Fruit fly (Drosophila melanogaster) whole organism, embryonic: ENCODE data around the gene CG32847.

Experiments used
- Blimp-1 ChIP-seq: fragments of 200-800 bp; sonication (Bioruptor generic); optimal IDR thresholded peaks from 3 replicates; lab custom pipeline; 2018; ENCODE audit warnings: missing biosample characterization, missing genetic modification characterization, mild to moderate bottlenecking, moderate library complexity, missing genetic modification reagents
- CG10654 ChIP-seq: fragments of 200-800 bp; sonication (Bioruptor generic); optimal IDR thresholded peaks from 2 replicates; lab custom pipeline; 2016; ENCODE audit warnings: missing biosample characterization, missing genetic modification characterization
- CG12104 ChIP-seq: fragments of 200-800 bp; sonication (Bioruptor generic); optimal IDR thresholded peaks from 3 replicates; lab custom pipeline; 2016; ENCODE audit warnings: missing biosample characterization, missing genetic modification characterization
- CG12769 ChIP-seq: fragments of 200-800 bp; sonication (Bioruptor generic); optimal IDR thresholded peaks from 2 replicates; lab custom pipeline; 2019; ENCODE audit warnings: missing biosample characterization, mild to moderate bottlenecking, missing genetic modification characterization, moderate library complexity
- CG12942 ChIP-seq: fragments of 200-800 bp; sonication (Bioruptor generic); optimal IDR thresholded peaks from 3 replicates; lab custom pipeline; 2016; ENCODE audit warnings: missing biosample characterization, missing genetic modification characterization
- CG14667 ChIP-seq: fragments of 200-800 bp; sonication (Bioruptor generic); IDR thresholded peaks from 2 replicates; pipeline ENCODE4 v1.3.6; 2022; ENCODE audit warnings: missing biosample characterization, missing genetic modification characterization
- CG14710 ChIP-seq: fragments of 200-800 bp; sonication (Bioruptor generic); optimal IDR thresholded peaks from 3 replicates; lab custom pipeline; 2019; ENCODE audit warnings: missing biosample characterization, mild to moderate bottlenecking, missing genetic modification characterization, moderate library complexity
- CG15269 ChIP-seq: fragments of 200-800 bp; sonication (Bioruptor generic); optimal IDR thresholded peaks from 2 replicates; lab custom pipeline; 2018; ENCODE audit warnings: missing biosample characterization, mild to moderate bottlenecking, missing genetic modification characterization, moderate library complexity
- CG1602 ChIP-seq: fragments of 200-800 bp; sonication (Bioruptor generic); optimal IDR thresholded peaks from 3 replicates; lab custom pipeline; 2016; ENCODE audit warnings: missing biosample characterization, missing genetic modification characterization
- CG18764 ChIP-seq: fragments of 200-800 bp; sonication (Bioruptor generic); optimal IDR thresholded peaks from 3 replicates; lab custom pipeline; 2016; ENCODE audit warnings: missing biosample characterization, missing genetic modification characterization
- CG2202 ChIP-seq: fragments of 200-800 bp; sonication (Bioruptor generic); optimal IDR thresholded peaks from 2 replicates; lab custom pipeline; 2018; ENCODE audit warnings: missing biosample characterization, mild to moderate bottlenecking, missing genetic modification characterization
- CG43689 ChIP-seq: fragments of 200-800 bp; sonication (Bioruptor generic); IDR thresholded peaks from 2 replicates; pipeline ENCODE4 v1.3.6; 2022; ENCODE audit warnings: missing biosample characterization, missing genetic modification characterization
- CG4707 ChIP-seq: fragments of 200-800 bp; sonication (Bioruptor generic); optimal IDR thresholded peaks from 2 replicates; lab custom pipeline; 2018; ENCODE audit warnings: missing biosample characterization, mild to moderate bottlenecking, missing genetic modification characterization, moderate library complexity
- CG6813 ChIP-seq: fragments of 200-800 bp; sonication (Bioruptor generic); optimal IDR thresholded peaks from 2 replicates; lab custom pipeline; 2017; ENCODE audit warnings: missing biosample characterization, missing genetic modification characterization, mild to moderate bottlenecking, moderate library complexity, missing genetic modification reagents
- CG8359 ChIP-seq: fragments of 200-800 bp; sonication (Bioruptor generic); optimal IDR thresholded peaks from 2 replicates; lab custom pipeline; 2017; ENCODE audit warnings: missing biosample characterization, mild to moderate bottlenecking, missing genetic modification characterization, borderline replicate concordance
- CG9876 ChIP-seq: fragments of 200-800 bp; sonication (Bioruptor generic); optimal IDR thresholded peaks from 2 replicates; lab custom pipeline; 2016; ENCODE audit warnings: missing biosample characterization, missing genetic modification characterization
- CoRest ChIP-seq: fragments of 200-800 bp; sonication (Bioruptor generic); optimal IDR thresholded peaks from 3 replicates; lab custom pipeline; 2018; ENCODE audit warnings: missing biosample characterization, mild to moderate bottlenecking, missing genetic modification characterization, moderate library complexity
- Doc2 ChIP-seq: fragments of 200-800 bp; sonication (Bioruptor generic); IDR thresholded peaks from 2 replicates; pipeline ENCODE4 v1.3.6; 2022; ENCODE audit warnings: missing biosample characterization, missing genetic modification characterization
- GATAe ChIP-seq: fragments of 200-800 bp; sonication (Bioruptor generic); conservative IDR thresholded peaks from 2 replicates; pipeline ENCODE4 v1.3.6; 2022; ENCODE audit warnings: missing biosample characterization, missing genetic modification characterization
- Hand ChIP-seq: fragments of 200-800 bp; sonication (Bioruptor generic); optimal IDR thresholded peaks from 2 replicates; lab custom pipeline; 2017; ENCODE audit warnings: mild to moderate bottlenecking, missing biosample characterization, missing genetic modification reagents, missing genetic modification characterization
- HmgZ ChIP-seq: fragments of 200-800 bp; sonication (Bioruptor generic); optimal IDR thresholded peaks from 2 replicates; lab custom pipeline; 2018; ENCODE audit warnings: missing biosample characterization, mild to moderate bottlenecking, missing genetic modification characterization
- MBD-R2 ChIP-seq: fragments of 200-800 bp; sonication (Bioruptor generic); IDR thresholded peaks from 2 replicates; pipeline ENCODE4 v1.3.6; 2022; ENCODE audit warnings: missing biosample characterization, missing genetic modification characterization
- Oaz ChIP-seq: fragments of 200-800 bp; sonication (Bioruptor generic); IDR thresholded peaks from 2 replicates; pipeline ENCODE4 v1.3.6; 2022; ENCODE audit warnings: missing biosample characterization, missing genetic modification characterization
- Oli ChIP-seq: fragments of 200-800 bp; sonication (Bioruptor generic); optimal IDR thresholded peaks from 2 replicates; lab custom pipeline; 2018; ENCODE audit warnings: missing biosample characterization, mild to moderate bottlenecking, missing genetic modification characterization, moderate library complexity
- Ptx1 ChIP-seq: fragments of 200-800 bp; sonication (Bioruptor generic); IDR thresholded peaks from 2 replicates; pipeline ENCODE4 v1.3.6; 2022; ENCODE audit warnings: missing biosample characterization, missing genetic modification characterization
- Rfx ChIP-seq: fragments of 200-800 bp; sonication (Bioruptor generic); IDR thresholded peaks from 2 replicates; pipeline ENCODE4 v1.3.6; 2022; ENCODE audit warnings: missing biosample characterization, missing genetic modification characterization
- Rx ChIP-seq: fragments of 200-800 bp; sonication (Bioruptor generic); IDR thresholded peaks from 2 replicates; pipeline ENCODE4 v1.3.6; 2022; ENCODE audit warnings: missing biosample characterization, missing genetic modification characterization
- Xbp1 ChIP-seq: fragments of 200-800 bp; sonication (Bioruptor generic); optimal IDR thresholded peaks from 3 replicates; lab custom pipeline; 2016; ENCODE audit warnings: missing biosample characterization, mild to moderate bottlenecking, missing genetic modification characterization
- ab ChIP-seq: fragments of 200-800 bp; sonication (Bioruptor generic); optimal IDR thresholded peaks from 2 replicates; lab custom pipeline; 2016; ENCODE audit warnings: missing biosample characterization, missing genetic modification characterization
- ap ChIP-seq: fragments of 200-800 bp; sonication (Bioruptor generic); IDR thresholded peaks from 2 replicates; pipeline ENCODE4 v1.3.6; 2022; ENCODE audit warnings: missing biosample characterization, missing genetic modification characterization
- ato ChIP-seq: fragments of 200-800 bp; sonication (Bioruptor generic); IDR thresholded peaks from 2 replicates; pipeline ENCODE4 v1.3.6; 2022; ENCODE audit warnings: missing biosample characterization, missing genetic modification characterization; ENCODE audit not compliant: partially characterized antibody
- bcd ChIP-seq: fragments of 200-800 bp; sonication (Bioruptor generic); optimal IDR thresholded peaks from 2 replicates; lab custom pipeline; 2017; ENCODE audit warnings: missing biosample characterization, mild to moderate bottlenecking, missing genetic modification characterization
- cad ChIP-seq: fragments of >200 bp; optimal IDR thresholded peaks from 2 replicates; lab custom pipeline; 2017; ENCODE audit warnings: missing biosample characterization, missing genetic modification characterization
- chif ChIP-seq, 2 experiments: fragments of 200-800 bp; sonication (Bioruptor generic); optimal IDR thresholded peaks; 3 replicates each; lab custom pipeline; 2016; ENCODE audit warnings: missing biosample characterization in 2 of 2, missing genetic modification characterization in 2 of 2
- chm ChIP-seq: fragments of 200-800 bp; sonication (Bioruptor generic); IDR thresholded peaks from 2 replicates; pipeline ENCODE4 v1.3.6; 2022; ENCODE audit warnings: missing biosample characterization, missing genetic modification characterization
- ems ChIP-seq: fragments of 200-800 bp; sonication (Bioruptor generic); optimal IDR thresholded peaks from 3 replicates; lab custom pipeline; 2016; ENCODE audit warnings: missing biosample characterization, missing genetic modification characterization
- esg ChIP-seq: fragments of 200-800 bp; sonication (Bioruptor generic); conservative IDR thresholded peaks from 2 replicates; pipeline ENCODE4 v1.3.6; 2022; ENCODE audit warnings: missing biosample characterization, missing genetic modification characterization
- fu2 ChIP-seq: fragments of 200-800 bp; sonication (Bioruptor generic); optimal IDR thresholded peaks from 2 replicates; lab custom pipeline; 2016; ENCODE audit warnings: missing biosample characterization, missing genetic modification characterization
- gce ChIP-seq: fragments of 200-800 bp; sonication (Bioruptor generic); IDR thresholded peaks from 3 replicates; pipeline ENCODE4 v1.3.6; 2022; ENCODE audit warnings: missing biosample characterization, missing genetic modification characterization
- gro ChIP-seq: fragments of 200-800 bp; sonication (Bioruptor generic); optimal IDR thresholded peaks from 2 replicates; lab custom pipeline; 2016; ENCODE audit warnings: missing biosample characterization, missing genetic modification characterization
- ind ChIP-seq: fragments of 200-800 bp; sonication (Bioruptor generic); optimal IDR thresholded peaks from 3 replicates; lab custom pipeline; 2016; ENCODE audit warnings: missing biosample characterization, missing genetic modification characterization
- kay ChIP-seq: fragments of 200-800 bp; sonication (Bioruptor generic); optimal IDR thresholded peaks from 2 replicates; lab custom pipeline; 2016; ENCODE audit warnings: missing biosample characterization, missing genetic modification characterization
- nmo ChIP-seq: fragments of 200-800 bp; sonication (Bioruptor generic); optimal IDR thresholded peaks from 2 replicates; lab custom pipeline; 2018; ENCODE audit warnings: missing biosample characterization, mild to moderate bottlenecking, missing genetic modification characterization, moderate library complexity
- pho ChIP-seq: fragments of 200-800 bp; sonication (Bioruptor generic); optimal IDR thresholded peaks from 2 replicates; lab custom pipeline; 2016; ENCODE audit warnings: missing biosample characterization, missing genetic modification characterization
- repo ChIP-seq: fragments of 200-800 bp; sonication (Bioruptor generic); optimal IDR thresholded peaks from 2 replicates; lab custom pipeline; 2016; ENCODE audit warnings: missing biosample characterization, missing genetic modification characterization
- sd ChIP-seq: fragments of 200-800 bp; sonication (Bioruptor generic); optimal IDR thresholded peaks from 3 replicates; lab custom pipeline; 2018; ENCODE audit warnings: missing biosample characterization, mild to moderate bottlenecking, missing genetic modification characterization, moderate library complexity
- sna ChIP-seq: fragments of 200-800 bp; sonication (Bioruptor generic); IDR thresholded peaks from 2 replicates; pipeline ENCODE4 v1.3.6; 2022; ENCODE audit warnings: missing biosample characterization, missing genetic modification characterization; ENCODE audit not compliant: partially characterized antibody
- so ChIP-seq: fragments of 200-800 bp; sonication (Bioruptor generic); IDR thresholded peaks from 3 replicates; pipeline ENCODE4 v1.3.6; 2022; ENCODE audit warnings: missing biosample characterization, missing genetic modification characterization
- tio ChIP-seq: fragments of 200-800 bp; sonication (Bioruptor generic); optimal IDR thresholded peaks from 2 replicates; lab custom pipeline; 2017; ENCODE audit warnings: missing biosample characterization, missing genetic modification characterization, inconsistent platforms
- trem ChIP-seq: fragments of 200-800 bp; optimal IDR thresholded peaks from 3 replicates; lab custom pipeline; 2019; ENCODE audit warnings: missing biosample characterization, mild to moderate bottlenecking, missing genetic modification characterization, moderate library complexity

Gene CG32847

dm6 chr3L:15104849-15105555 is 16.4 kb upstream of the CG32847 start (continued):
- no peak for TF ChIP-seq Doc2 (GFP tag; lab: Robert Waterston, UW)
- TF ChIP-seq CG6813 (GFP tag; lab: Kevin White, UChicago): peak; percentile 31
- TF ChIP-seq gro (GFP tag; lab: Kevin White, UChicago): peak; percentile 63
- TF ChIP-seq CG18764 (GFP tag; lab: Kevin White, UChicago): no peak
- peak; percentile 52 for TF ChIP-seq bcd (GFP tag; lab: Kevin White, UChicago)
- peak; percentile 56 for TF ChIP-seq Xbp1 (GFP tag; lab: Kevin White, UChicago)
- TF ChIP-seq Rx (GFP tag; lab: Robert Waterston, UW): 0 out of 2 replicates have a peak, but pooled peaks have one; percentile 44
- TF ChIP-seq CG43689 (GFP tag; lab: Robert Waterston, UW): no peak
- no peak for TF ChIP-seq CG8359 (GFP tag; lab: Kevin White, UChicago)
- no peak for TF ChIP-seq kay
- no peak for TF ChIP-seq HmgZ (tag; lab: Kevin White, UChicago)
- peak; percentile 72 for TF ChIP-seq CoRest (tag; lab: Kevin White, UChicago)
- TF ChIP-seq Oli: peak; percentile 66
- peak; percentile 20 to 44 for TF ChIP-seq chif (GFP tag; optimal IDR thresholded peaks at IDR 0.05; lab: Kevin White, UChicago)
- peak; percentile 65 for TF ChIP-seq Rfx (GFP tag; lab: Robert Waterston, UW)
- TF ChIP-seq sd (tag; lab: Kevin White, UChicago): no peak
- peak; percentile 4 for TF ChIP-seq CG12104 (GFP tag; lab: Kevin White, UChicago)
- peak; percentile 9 for TF ChIP-seq CG10654 (GFP tag; lab: Kevin White, UChicago)
- no peak for TF ChIP-seq trem
- TF ChIP-seq CG2202 (tag; lab: Kevin White, UChicago): no peak
- no peak for TF ChIP-seq ab (GFP tag; lab: Kevin White, UChicago)
- peak; percentile 4 for TF ChIP-seq CG14710 (tag; lab: Kevin White, UChicago)
- TF ChIP-seq ind (GFP tag; lab: Kevin White, UChicago): peak; percentile 39
- no peak for TF ChIP-seq ato (GFP tag; lab: Robert Waterston, UW)
- peak; percentile 66 for TF ChIP-seq CG15269 (tag; lab: Kevin White, UChicago)
- TF ChIP-seq CG4707: no peak
- peak; percentile 5 for TF ChIP-seq repo (GFP tag; lab: Kevin White, UChicago)
- peak; percentile 81 for TF ChIP-seq pho (GFP tag; lab: Kevin White, UChicago)
- peak; percentile 56 for TF ChIP-seq esg (GFP tag; lab: Robert Waterston, UW)
- no peak for TF ChIP-seq cad (GFP tag; lab: Kevin White, UChicago)
- no peak for TF ChIP-seq CG12769 (tag; lab: Kevin White, UChicago)
- no peak for TF ChIP-seq sna (GFP tag; lab: Robert Waterston, UW)
- TF ChIP-seq tio (GFP tag; lab: Kevin White, UChicago): peak; percentile 32
- 0 out of 2 replicates have a peak, but pooled peaks have one; percentile 32 for TF ChIP-seq Oaz (GFP tag; lab: Robert Waterston, UW)
- peak; percentile 41 for TF ChIP-seq CG12942
- peak; percentile 79 for TF ChIP-seq Ptx1
- no peak for TF ChIP-seq GATAe (GFP tag; lab: Robert Waterston, UW)
- no peak; the same call in 1 of the 2 replicates for TF ChIP-seq CG14667 (GFP tag; lab: Robert Waterston, UW)
- peak; percentile 68 for TF ChIP-seq fu2 (GFP tag; lab: Kevin White, UChicago)
- TF ChIP-seq gce (GFP tag; lab: Robert Waterston, UW): 0 out of 3 replicates have a peak, but pooled peaks have one; percentile 5
- peak; percentile 24 for TF ChIP-seq Hand (GFP tag; lab: Kevin White, UChicago)
- TF ChIP-seq nmo (GFP tag; lab: Kevin White, UChicago): peak; percentile 47
- peak; percentile 11 for TF ChIP-seq CG1602 (GFP tag; lab: Kevin White, UChicago)
- peak; percentile 3 for TF ChIP-seq Blimp-1
- no peak for TF ChIP-seq CG9876 (GFP tag; lab: Kevin White, UChicago)
- peak; percentile 9 for TF ChIP-seq ems (GFP tag; lab: Kevin White, UChicago)
- peak; percentile 34; the same call in 1 of the 2 replicates for TF ChIP-seq MBD-R2
- no peak for TF ChIP-seq so (GFP tag; lab: Robert Waterston, UW)
- TF ChIP-seq ap (GFP tag; lab: Robert Waterston, UW): peak; percentile 28; the same call in 1 of the 2 replicates
- no peak for TF ChIP-seq chm (GFP tag; lab: Robert Waterston, UW)
